Fruit fly (Drosophila melanogaster) S2 (cell line): ENCODE measurements around the gene CG32379.

ENCODE experiments used
- CG8478 ChIP-seq: fragments of >200 bp; optimal IDR thresholded peaks from 2 replicates; lab custom pipeline; 2018
- CTCF ChIP-seq, 2 experiments: fragments of >200 bp; optimal IDR thresholded peaks; 2 replicates each; lab custom pipeline; 2018

DNA sequence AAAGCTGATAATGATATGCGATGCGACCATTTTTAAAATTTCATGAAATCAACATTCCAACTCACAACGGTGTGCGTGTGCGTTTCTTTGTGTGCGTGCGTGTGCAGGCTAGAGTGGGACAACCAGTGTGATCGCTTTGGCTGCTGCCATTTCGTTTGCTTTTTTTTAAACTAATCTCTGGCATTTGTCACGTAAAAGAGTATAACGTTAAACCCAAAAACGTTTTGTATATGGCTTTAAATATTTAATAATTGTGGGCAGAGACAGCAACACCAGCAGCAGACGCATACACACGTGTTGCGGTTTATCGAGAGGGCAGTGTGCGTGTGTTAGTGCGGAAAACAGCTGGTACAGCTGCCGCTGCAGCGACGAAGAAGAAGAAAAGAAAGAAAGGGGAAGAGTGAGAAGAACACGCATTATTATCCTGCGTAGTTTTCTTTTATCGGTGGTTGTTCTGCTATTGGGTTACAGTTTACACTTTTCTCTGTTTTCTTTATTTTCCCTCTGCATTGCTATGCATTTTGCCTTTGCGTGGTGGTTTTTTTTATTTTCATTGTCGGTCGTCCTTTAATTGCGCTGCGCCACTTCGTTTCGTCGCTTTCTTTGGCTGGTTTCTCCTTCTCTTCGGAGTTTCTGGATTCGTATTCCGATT is 25.8 kb upstream of the CG32379 start:
- TF ChIP-seq CG8478 (lab: Kevin White, UChicago) (no peak), CTCF (optimal IDR thresholded peaks at IDR 0.05; lab: Kevin White, UChicago) (no peak)
